Fruit fly (Drosophila melanogaster) whole organism, embryonic: Measurements from ENCODE around the gene PpV.

ENCODE experiments used
- Adf1 ChIP-seq: fragments of 200-800 bp; sonication (Bioruptor generic); IDR thresholded peaks from 2 replicates; pipeline ENCODE4 v1.3.6; 2022; ENCODE audit warnings: missing biosample characterization, missing genetic modification characterization
- BEAF-32 ChIP-seq: fragments of 200-800 bp; sonication (Bioruptor generic); optimal IDR thresholded peaks from 3 replicates; lab custom pipeline; 2017; ENCODE audit warnings: missing biosample characterization, missing genetic modification characterization, mild to moderate bottlenecking, moderate library complexity, missing genetic modification reagents
- BtbVII ChIP-seq: fragments of 200-800 bp; sonication (Bioruptor generic); optimal IDR thresholded peaks from 3 replicates; lab custom pipeline; 2017; ENCODE audit warnings: missing biosample characterization, mild to moderate bottlenecking, missing genetic modification characterization
- CG10274 ChIP-seq: fragments of 200-800 bp; sonication (Bioruptor generic); optimal IDR thresholded peaks from 3 replicates; lab custom pipeline; 2017; ENCODE audit warnings: missing biosample characterization, mild to moderate bottlenecking, missing genetic modification characterization
- CG11093 ChIP-seq: fragments of 200-800 bp; sonication (Bioruptor generic); IDR thresholded peaks from 3 replicates; pipeline ENCODE4 v1.3.6; 2022; ENCODE audit warnings: missing biosample characterization, missing genetic modification characterization
- CG11695 ChIP-seq: fragments of 200-800 bp; sonication (Bioruptor generic); IDR thresholded peaks from 3 replicates; pipeline ENCODE4 v1.3.6; 2022; ENCODE audit warnings: missing biosample characterization, missing genetic modification characterization
- CG17361 ChIP-seq: fragments of 200-800 bp; sonication (Bioruptor generic); IDR thresholded peaks from 3 replicates; pipeline ENCODE4 v1.3.6; 2022; ENCODE audit warnings: missing biosample characterization, missing genetic modification characterization
- CG17385 ChIP-seq: fragments of 200-800 bp; sonication (Bioruptor generic); optimal IDR thresholded peaks from 3 replicates; lab custom pipeline; 2018; ENCODE audit warnings: missing biosample characterization, mild to moderate bottlenecking, missing genetic modification characterization
- CG18599 ChIP-seq: fragments of 200-800 bp; sonication (Bioruptor generic); optimal IDR thresholded peaks from 3 replicates; lab custom pipeline; 2017; ENCODE audit warnings: missing biosample characterization, missing genetic modification characterization, mild to moderate bottlenecking, moderate library complexity, missing genetic modification reagents
- CG18764 ChIP-seq: fragments of 200-800 bp; sonication (Bioruptor generic); optimal IDR thresholded peaks from 3 replicates; lab custom pipeline; 2016; ENCODE audit warnings: missing biosample characterization, missing genetic modification characterization
- CG2199 ChIP-seq: fragments of 200-800 bp; sonication (Bioruptor generic); IDR thresholded peaks from 3 replicates; pipeline ENCODE4 v1.3.6; 2022; ENCODE audit warnings: missing biosample characterization, missing genetic modification characterization
- CG2712 ChIP-seq: fragments of 200-800 bp; optimal IDR thresholded peaks from 3 replicates; lab custom pipeline; 2019; ENCODE audit warnings: missing biosample characterization, mild to moderate bottlenecking, missing genetic modification characterization, moderate library complexity
- CG31441 ChIP-seq: fragments of 200-800 bp; sonication (Bioruptor generic); IDR thresholded peaks from 2 replicates; pipeline ENCODE4 v1.3.6; 2022; ENCODE audit warnings: missing biosample characterization, missing genetic modification characterization
- CG3281 ChIP-seq: fragments of 200-800 bp; sonication (Bioruptor generic); optimal IDR thresholded peaks from 3 replicates; lab custom pipeline; 2017; ENCODE audit warnings: missing biosample characterization, mild to moderate bottlenecking, missing genetic modification characterization
- CG3726 ChIP-seq: fragments of 200-800 bp; sonication (Bioruptor generic); IDR thresholded peaks from 3 replicates; pipeline ENCODE4, ENCODE4 v1.3.6; 2022; ENCODE audit warnings: missing biosample characterization, missing genetic modification characterization
- CG3847 ChIP-seq: fragments of 200-800 bp; sonication (Bioruptor generic); IDR thresholded peaks from 2 replicates; pipeline ENCODE4 v1.3.6; 2022; ENCODE audit warnings: missing biosample characterization, missing genetic modification characterization
- CG4617 ChIP-seq: fragments of 200-800 bp; sonication (Bioruptor generic); optimal IDR thresholded peaks from 3 replicates; lab custom pipeline; 2016; ENCODE audit warnings: missing biosample characterization, missing genetic modification characterization, borderline replicate concordance
- CG6272 ChIP-seq: fragments of 200-800 bp; sonication (Bioruptor generic); IDR thresholded peaks from 2 replicates; pipeline ENCODE4 v1.3.6; 2022; ENCODE audit warnings: missing biosample characterization, missing genetic modification characterization
- CG8359 ChIP-seq: fragments of 200-800 bp; sonication (Bioruptor generic); optimal IDR thresholded peaks from 2 replicates; lab custom pipeline; 2017; ENCODE audit warnings: missing biosample characterization, mild to moderate bottlenecking, missing genetic modification characterization, borderline replicate concordance
- CG8765 ChIP-seq: fragments of 200-800 bp; sonication (Bioruptor generic); IDR thresholded peaks from 2 replicates; pipeline ENCODE4 v1.3.6; 2022; ENCODE audit warnings: missing biosample characterization, missing genetic modification characterization
- CG8924 ChIP-seq: fragments of 200-800 bp; optimal IDR thresholded peaks from 3 replicates; lab custom pipeline; 2019; ENCODE audit warnings: missing biosample characterization, mild to moderate bottlenecking, missing genetic modification characterization, moderate library complexity
- Doc3 ChIP-seq: fragments of 200-800 bp; sonication (Bioruptor generic); IDR thresholded peaks from 3 replicates; pipeline ENCODE4 v1.3.6; 2022; ENCODE audit warnings: missing biosample characterization, missing genetic modification characterization; ENCODE audit not compliant: partially characterized antibody
- Drgx ChIP-seq: fragments of 200-800 bp; sonication (Bioruptor generic); IDR thresholded peaks from 2 replicates; pipeline ENCODE4 v1.3.6; 2022; ENCODE audit warnings: missing biosample characterization, missing genetic modification characterization
- Eip74EF ChIP-seq, 2 experiments: fragments of 200-800 bp in 1 of 2; fragments of >200 bp in 1 of 2; sonication (Bioruptor generic) in 1 of 2; optimal IDR thresholded peaks; 2 replicates each; lab custom pipeline; 2017 to 2019; ENCODE audit warnings: missing biosample characterization in 2 of 2, missing genetic modification characterization in 2 of 2, mild to moderate bottlenecking in 1 of 2, moderate library complexity in 1 of 2
- Fer1 ChIP-seq: fragments of 200-800 bp; sonication (Bioruptor generic); optimal IDR thresholded peaks from 2 replicates; lab custom pipeline; 2017; ENCODE audit warnings: missing biosample characterization, mild to moderate bottlenecking, missing genetic modification characterization
- Hand ChIP-seq: fragments of 200-800 bp; sonication (Bioruptor generic); optimal IDR thresholded peaks from 2 replicates; lab custom pipeline; 2017; ENCODE audit warnings: mild to moderate bottlenecking, missing biosample characterization, missing genetic modification reagents, missing genetic modification characterization
- Hey ChIP-seq: fragments of 200-800 bp; sonication (Bioruptor generic); optimal IDR thresholded peaks from 3 replicates; lab custom pipeline; 2018; ENCODE audit warnings: missing biosample characterization, mild to moderate bottlenecking, missing genetic modification characterization
- Hr3 ChIP-seq: fragments of 200-800 bp; sonication (Bioruptor generic); optimal IDR thresholded peaks from 3 replicates; lab custom pipeline; 2016; ENCODE audit warnings: missing biosample characterization, missing genetic modification characterization
- Med ChIP-seq: fragments of 200-800 bp; sonication (Bioruptor generic); peaks from one replicate; lab custom pipeline; 2016; ENCODE audit warnings: missing biosample characterization, missing genetic modification characterization, mild to moderate bottlenecking, inconsistent platforms, moderate library complexity
- Mes4 ChIP-seq: fragments of 200-800 bp; sonication (Bioruptor generic); optimal IDR thresholded peaks from 2 replicates; lab custom pipeline; 2016; ENCODE audit warnings: missing biosample characterization, missing genetic modification characterization
- NfI ChIP-seq: fragments of 200-800 bp; sonication (Bioruptor generic); optimal IDR thresholded peaks from 3 replicates; lab custom pipeline; 2018; ENCODE audit warnings: missing biosample characterization, mild to moderate bottlenecking, missing genetic modification characterization, moderate library complexity
- Opbp ChIP-seq: fragments of 200-800 bp; sonication (Bioruptor generic); IDR thresholded peaks from 3 replicates; pipeline ENCODE4 v1.3.6; 2022; ENCODE audit warnings: missing biosample characterization, missing genetic modification characterization; ENCODE audit not compliant: partially characterized antibody
- Poxn ChIP-seq: fragments of 200-800 bp; sonication (Bioruptor generic); IDR thresholded peaks from 2 replicates; pipeline ENCODE4 v1.3.6; 2022; ENCODE audit warnings: missing biosample characterization, missing genetic modification characterization
- Ssrp ChIP-seq: fragments of 200-800 bp; sonication (Bioruptor generic); optimal IDR thresholded peaks from 2 replicates; lab custom pipeline; 2018; ENCODE audit warnings: missing biosample characterization, mild to moderate bottlenecking, missing genetic modification characterization, moderate library complexity
- abd-A ChIP-seq: fragments of 200-800 bp; sonication (Bioruptor generic); optimal IDR thresholded peaks from 3 replicates; lab custom pipeline; 2019; ENCODE audit warnings: missing biosample characterization, mild to moderate bottlenecking, missing genetic modification characterization, moderate library complexity
- al ChIP-seq: fragments of 200-800 bp; sonication (Bioruptor generic); IDR thresholded peaks from 2 replicates; pipeline ENCODE4 v1.3.6; 2022; ENCODE audit warnings: missing biosample characterization, missing genetic modification characterization
- bab2 ChIP-seq: fragments of 200-800 bp; sonication (Bioruptor generic); optimal IDR thresholded peaks from 2 replicates; lab custom pipeline; 2016; ENCODE audit warnings: missing biosample characterization, missing genetic modification characterization
- btn ChIP-seq: fragments of 200-800 bp; sonication (Bioruptor generic); optimal IDR thresholded peaks from 2 replicates; lab custom pipeline; 2016; ENCODE audit warnings: missing biosample characterization, missing genetic modification characterization
- dati ChIP-seq: fragments of 200-800 bp; sonication (Bioruptor generic); IDR thresholded peaks from 2 replicates; pipeline ENCODE4 v1.3.6; 2022; ENCODE audit warnings: missing biosample characterization, missing genetic modification characterization
- exex ChIP-seq: fragments of 200-800 bp; sonication (Bioruptor generic); optimal IDR thresholded peaks from 4 replicates; lab custom pipeline; 2018; ENCODE audit warnings: missing biosample characterization, mild to moderate bottlenecking, missing genetic modification characterization, moderate library complexity
- gce ChIP-seq: fragments of 200-800 bp; sonication (Bioruptor generic); IDR thresholded peaks from 3 replicates; pipeline ENCODE4 v1.3.6; 2022; ENCODE audit warnings: missing biosample characterization, missing genetic modification characterization
- gcm2 ChIP-seq: fragments of 200-800 bp; sonication (Bioruptor generic); optimal IDR thresholded peaks from 2 replicates; lab custom pipeline; 2016; ENCODE audit warnings: missing biosample characterization, missing genetic modification characterization
- grau ChIP-seq: fragments of 200-800 bp; optimal IDR thresholded peaks from 3 replicates; lab custom pipeline; 2019; ENCODE audit warnings: missing biosample characterization, mild to moderate bottlenecking, missing genetic modification characterization, moderate library complexity
- grn ChIP-seq: fragments of 200-800 bp; sonication (Bioruptor generic); optimal IDR thresholded peaks from 3 replicates; lab custom pipeline; 2017; ENCODE audit warnings: missing biosample characterization, missing genetic modification characterization
- mirr ChIP-seq: fragments of 200-800 bp; sonication (Bioruptor generic); optimal IDR thresholded peaks from 3 replicates; lab custom pipeline; 2018; ENCODE audit warnings: missing biosample characterization, mild to moderate bottlenecking, missing genetic modification characterization
- nmo ChIP-seq: fragments of 200-800 bp; sonication (Bioruptor generic); optimal IDR thresholded peaks from 2 replicates; lab custom pipeline; 2018; ENCODE audit warnings: missing biosample characterization, mild to moderate bottlenecking, missing genetic modification characterization, moderate library complexity
- p53 ChIP-seq: fragments of 200-800 bp; sonication (Bioruptor generic); optimal IDR thresholded peaks from 2 replicates; lab custom pipeline; 2016; ENCODE audit warnings: missing biosample characterization, missing genetic modification characterization
- sd ChIP-seq: fragments of 200-800 bp; sonication (Bioruptor generic); optimal IDR thresholded peaks from 3 replicates; lab custom pipeline; 2018; ENCODE audit warnings: missing biosample characterization, mild to moderate bottlenecking, missing genetic modification characterization, moderate library complexity
- sug ChIP-seq: fragments of 200-800 bp; optimal IDR thresholded peaks from 2 replicates; lab custom pipeline; 2019; ENCODE audit warnings: missing biosample characterization, mild to moderate bottlenecking, missing genetic modification characterization, moderate library complexity
- toy ChIP-seq: fragments of 200-800 bp; sonication (Bioruptor generic); IDR thresholded peaks from 2 replicates; pipeline ENCODE4 v1.3.6; 2022; ENCODE audit warnings: missing biosample characterization, missing genetic modification characterization

PpV gene

dm6 chrX:6356748-6357397 is 15.8 kb downstream of the PpV start (continued):
- no peak for TF ChIP-seq CG8359 (GFP tag; lab: Kevin White, UChicago)
- no peak for TF ChIP-seq Doc3 (GFP tag; lab: Robert Waterston, UW)
- TF ChIP-seq dati: no peak
- TF ChIP-seq Eip74EF (GFP tag; optimal IDR thresholded peaks at IDR 0.05; lab: Kevin White, UChicago): no peak
- peak; percentile 33 for TF ChIP-seq Med
- TF ChIP-seq toy (GFP tag; lab: Robert Waterston, UW): no peak
- TF ChIP-seq al (GFP tag; lab: Robert Waterston, UW): no peak
- no peak for TF ChIP-seq BEAF-32 (GFP tag; lab: Kevin White, UChicago)
- TF ChIP-seq Hr3: no peak
- peak; percentile 35 for TF ChIP-seq grn (GFP tag; lab: Kevin White, UChicago)
- TF ChIP-seq CG8765 (GFP tag; lab: Robert Waterston, UW): no peak
- peak; percentile 75 for TF ChIP-seq Hey (tag; lab: Kevin White, UChicago)
- TF ChIP-seq CG6272 (GFP tag; lab: Robert Waterston, UW): no peak
- TF ChIP-seq nmo (GFP tag; lab: Kevin White, UChicago): peak; percentile 23
- no peak for TF ChIP-seq btn (GFP tag; lab: Kevin White, UChicago)
- no peak for TF ChIP-seq p53 (GFP tag; lab: Kevin White, UChicago)
- peak; percentile 2 for TF ChIP-seq CG10274 (GFP tag; lab: Kevin White, UChicago)
- TF ChIP-seq mirr (GFP tag; lab: Kevin White, UChicago): peak; percentile 95
- peak; percentile 54 for TF ChIP-seq Drgx (GFP tag; lab: Robert Waterston, UW)
- no peak for TF ChIP-seq CG31441 (GFP tag; lab: Robert Waterston, UW)
- TF ChIP-seq CG3847 (GFP tag; lab: Robert Waterston, UW): peak; percentile 20; the same call in 1 of the 2 replicates
- TF ChIP-seq CG11695 (GFP tag; lab: Robert Waterston, UW): no peak
- no peak for TF ChIP-seq gce (GFP tag; lab: Robert Waterston, UW)
- TF ChIP-seq Ssrp: no peak
- peak; percentile 67 for TF ChIP-seq sd
- no peak for TF ChIP-seq CG8924
- TF ChIP-seq CG17385 (GFP tag; lab: Kevin White, UChicago): no peak
- TF ChIP-seq CG3281 (GFP tag; lab: Kevin White, UChicago): no peak
- TF ChIP-seq sug (tag; lab: Kevin White, UChicago): peak; percentile 94
- no peak for TF ChIP-seq Opbp
- no peak for TF ChIP-seq CG4617 (GFP tag; lab: Kevin White, UChicago)
- TF ChIP-seq CG2712 (tag; lab: Kevin White, UChicago): peak; percentile 16
- peak; percentile 28 for TF ChIP-seq Fer1 (GFP tag; lab: Kevin White, UChicago)
- TF ChIP-seq exex (tag; lab: Kevin White, UChicago): peak; percentile 94
- TF ChIP-seq CG11093 (GFP tag; lab: Robert Waterston, UW): no peak
- no peak for TF ChIP-seq gcm2
- TF ChIP-seq bab2 (GFP tag; lab: Kevin White, UChicago): no peak
- no peak for TF ChIP-seq CG18764 (GFP tag; lab: Kevin White, UChicago)
- no peak for TF ChIP-seq BtbVII (GFP tag; lab: Kevin White, UChicago)
- peak; percentile 61 for TF ChIP-seq grau (tag; lab: Kevin White, UChicago)
- TF ChIP-seq Hand (GFP tag; lab: Kevin White, UChicago): no peak
- peak; percentile 4 for TF ChIP-seq NfI (GFP tag; lab: Kevin White, UChicago)
- TF ChIP-seq CG2199: no peak
- peak; percentile 15 for TF ChIP-seq abd-A (tag; lab: Kevin White, UChicago)
- TF ChIP-seq CG3726 (GFP tag; lab: Robert Waterston, UW): no peak
- peak; percentile 3 for TF ChIP-seq CG18599
- TF ChIP-seq Adf1 (GFP tag; lab: Robert Waterston, UW): peak; percentile 31; the same call in 1 of the 2 replicates
- TF ChIP-seq Mes4 (GFP tag; lab: Kevin White, UChicago): no peak
- no peak for TF ChIP-seq Poxn (GFP tag; lab: Robert Waterston, UW)
- 0 out of 3 replicates have a peak, but pooled peaks have one; percentile 15 for TF ChIP-seq CG17361 (GFP tag; lab: Robert Waterston, UW)
